Worm (Caenorhabditis elegans): ENCODE results near the gene F53F8.5.

ce11 chrV:20691585-20691984, 12.3 kb downstream of the F53F8.5 start, which contains the start of gene F53F8.4:
- TF ChIP-seq him-1 (tag; optimal IDR thresholded peaks at IDR 0.05) (no peak), dao-5 (tag; optimal IDR thresholded peaks at IDR 0.05) (no peak), W03F9.2 (tag; optimal IDR thresholded peaks at IDR 0.05) (no peak)
